Worm (Caenorhabditis elegans) whole organism, early embryonic: ENCODE results near the gene Y67D2.2.

ENCODE experiments used
- aly-1 ChIP-seq: sonication (generic microtip); optimal IDR thresholded peaks from 2 replicates; lab custom pipeline; 2016; ENCODE audit warnings: missing genetic modification characterization, missing compliant biosample characterization
- ama-1 ChIP-seq: fragments of 150-350 bp; optimal IDR thresholded peaks from 2 replicates; lab custom pipeline; 2014
- ceh-13 ChIP-seq: fragments of 200-800 bp; sonication (Bioruptor generic); optimal IDR thresholded peaks from 2 replicates; lab custom pipeline; 2018; ENCODE audit warnings: mild to moderate bottlenecking, missing genetic modification characterization, missing compliant biosample characterization
- ceh-36 ChIP-seq: sonication (generic microtip); optimal IDR thresholded peaks from 2 replicates; lab custom pipeline; 2016; ENCODE audit warnings: missing genetic modification characterization, inconsistent platforms, missing compliant biosample characterization
- flt-1 ChIP-seq: fragments of 200-800 bp; sonication (Bioruptor generic); IDR thresholded peaks from 2 replicates; pipeline ENCODE4 v1.3.6; 2022; ENCODE audit warnings: missing genetic modification characterization, missing compliant biosample characterization
- hmg-4 ChIP-seq: fragments of 200-800 bp; sonication (Bioruptor generic); optimal IDR thresholded peaks from 2 replicates; lab custom pipeline; 2018; ENCODE audit warnings: mild to moderate bottlenecking, missing genetic modification characterization, missing compliant biosample characterization
- hnd-1 ChIP-seq: sonication (generic microtip); optimal IDR thresholded peaks from 2 replicates; lab custom pipeline; 2016; ENCODE audit warnings: missing genetic modification characterization, missing compliant biosample characterization
- pes-1 ChIP-seq: fragments of 200-800 bp; sonication (Bioruptor generic); IDR thresholded peaks from 2 replicates; pipeline ENCODE4 v1.3.6; 2022; ENCODE audit warnings: missing genetic modification reagents, missing genetic modification characterization, missing compliant biosample characterization
- tbx-37 ChIP-seq: fragments of 200-800 bp; sonication (Bioruptor generic); conservative IDR thresholded peaks from 2 replicates; pipeline ENCODE4 v1.3.6; 2022; ENCODE audit warnings: missing genetic modification reagents, missing genetic modification characterization, missing compliant biosample characterization

DNA sequence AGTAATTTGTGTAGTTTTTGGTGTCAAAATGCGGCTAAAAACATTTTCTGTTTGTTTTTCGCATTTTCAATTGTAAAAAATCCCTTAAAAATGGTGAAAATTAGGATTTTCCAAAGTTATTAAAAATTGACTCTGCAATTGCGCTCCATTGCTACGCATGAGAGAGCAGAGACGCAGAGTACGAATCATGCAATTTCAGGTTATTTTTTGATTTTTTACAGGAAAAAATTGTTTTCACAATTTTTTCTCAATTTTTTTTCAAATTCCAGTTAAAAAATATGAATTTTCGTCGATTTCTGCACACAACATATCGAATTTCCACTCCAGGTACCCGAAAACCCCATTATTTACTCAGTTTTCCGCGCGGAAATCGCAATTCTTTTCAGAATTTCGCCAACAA lies 25.0 kb upstream of the Y67D2.2 start, which contains the start of gene mtg-1:
- TF ChIP-seq ceh-13 (GFP tag; lab: Kevin White, UChicago) (no peak), ama-1 (lab: Kevin White, UChicago) (no peak), pes-1 (GFP tag; lab: Robert Waterston, UW) (no peak), hnd-1 (tag; lab: Kevin White, UChicago) (no peak), hmg-4 (GFP tag; lab: Kevin White, UChicago) (no peak), aly-1 (tag; lab: Kevin White, UChicago) (no peak), ceh-36 (tag; lab: Kevin White, UChicago) (no peak), tbx-37 (GFP tag; lab: Robert Waterston, UW) (no peak), flt-1 (no peak)
